Fruit fly (Drosophila melanogaster): ENCODE results near the gene CG44004.

dm6 chr3L:18106021-18106944 lies 32.6 kb upstream of the CG44004 start, which contains the start of the genes CG13698 and mRpS26:
- TF ChIP-seq D1 (tag; optimal IDR thresholded peaks at IDR 0.05) (peak; percentile 23), CG14655 (GFP tag; optimal IDR thresholded peaks at IDR 0.05) (no peak), CG10348 (GFP tag; IDR thresholded peaks at IDR 0.05) (no peak)

Measured in whole organism, pupa.